Fruit fly (Drosophila melanogaster) whole organism, wandering third instar larva: ENCODE measurements around the gene CycA.

Experiments used
- Abd-B ChIP-seq: fragments of >200 bp; optimal IDR thresholded peaks from 2 replicates; lab custom pipeline; 2017; ENCODE audit warnings: missing biosample characterization, missing genetic modification characterization
- Dfd ChIP-seq: fragments of >200 bp; optimal IDR thresholded peaks from 2 replicates; lab custom pipeline; 2017; ENCODE audit warnings: missing biosample characterization, missing genetic modification characterization
- Dif ChIP-seq: fragments of 200-275, 200-300 bp; sonication (Bioruptor generic); optimal IDR thresholded peaks from 2 replicates; lab custom pipeline; 2018; ENCODE audit warnings: missing biosample characterization, missing genetic modification characterization; ENCODE audit not compliant: partially characterized antibody
- Hnf4 ChIP-seq: fragments of 200-800 bp; sonication (Bioruptor generic); optimal IDR thresholded peaks from 2 replicates; lab custom pipeline; 2016; ENCODE audit warnings: missing biosample characterization, mild to moderate bottlenecking, missing genetic modification characterization
- N ChIP-seq: fragments of >200 bp; optimal IDR thresholded peaks from 2 replicates; lab custom pipeline; 2018; ENCODE audit warnings: missing biosample characterization, missing external identifiers, missing genetic modification characterization
- br ChIP-seq: fragments of 200-800 bp; sonication (Bioruptor generic); optimal IDR thresholded peaks from 2 replicates; lab custom pipeline; 2016; ENCODE audit warnings: missing biosample characterization, missing genetic modification characterization
- dl ChIP-seq, 2 experiments: fragments of 175-275, 200-275 bp in 1 of 2; fragments of 200-275 bp in 1 of 2; sonication (Bioruptor generic); optimal IDR thresholded peaks; lab custom pipeline; 2018; ENCODE audit warnings: mild to moderate bottlenecking in 2 of 2, missing biosample characterization in 2 of 2, missing genetic modification characterization in 2 of 2, moderate library complexity in 2 of 2; ENCODE audit not compliant: partially characterized antibody in 2 of 2, insufficient read depth in 1 of 2
- h ChIP-seq: fragments of 200-800 bp; sonication (Bioruptor generic); optimal IDR thresholded peaks from 3 replicates; lab custom pipeline; 2016; ENCODE audit warnings: missing biosample characterization, mild to moderate bottlenecking, missing genetic modification characterization
- psq ChIP-seq: fragments of 200-800 bp; sonication (Bioruptor generic); optimal IDR thresholded peaks from 3 replicates; lab custom pipeline; 2017; ENCODE audit warnings: missing biosample characterization, mild to moderate bottlenecking, missing genetic modification characterization, moderate library complexity
- tai ChIP-seq: sonication (Bioruptor generic); optimal IDR thresholded peaks from 2 replicates; lab custom pipeline; 2016; ENCODE audit warnings: missing biosample characterization, missing genetic modification characterization
- usp ChIP-seq: fragments of >200 bp; optimal IDR thresholded peaks from 2 replicates; lab custom pipeline; 2017; ENCODE audit warnings: missing biosample characterization, missing genetic modification characterization

DNA sequence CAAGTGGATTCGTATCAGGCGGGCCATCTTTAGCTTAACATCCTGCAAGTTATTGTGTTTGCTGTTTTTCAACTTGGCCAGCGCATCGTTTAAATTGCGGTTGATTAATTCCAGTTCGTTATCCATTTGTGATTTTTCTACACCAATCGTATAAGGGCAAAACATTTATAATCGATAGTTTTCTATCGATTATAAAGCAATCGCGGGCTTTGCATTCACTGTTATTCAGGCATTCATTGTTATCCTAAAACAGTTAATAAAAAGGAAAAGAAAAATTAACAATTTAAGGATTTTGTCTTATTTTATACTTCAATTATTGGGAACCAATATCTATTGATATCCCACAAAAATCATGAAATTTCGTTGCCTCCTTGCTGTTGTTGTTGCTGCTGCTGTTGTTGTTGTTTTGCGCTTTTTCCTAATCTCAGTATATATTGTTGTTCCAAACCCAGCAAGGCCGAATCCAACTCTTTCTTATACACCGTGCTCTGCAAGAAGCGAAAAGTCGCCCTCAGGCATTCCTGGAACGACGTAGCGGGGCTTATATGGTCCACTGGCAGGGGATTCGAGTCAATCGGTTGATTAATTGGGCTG lies 7.7 kb downstream of the CycA start, which contains the start of gene CG32095:
- TF ChIP-seq br (GFP tag; lab: Kevin White, UChicago) (no peak), tai (GFP tag; lab: Kevin White, UChicago) (no peak), h (GFP tag; lab: Kevin White, UChicago) (no peak), N (no peak), Abd-B (no peak), dl (GFP tag; optimal IDR thresholded peaks at IDR 0.05; lab: Kevin White, UChicago; ENCODE audit: insufficient read depth in 1 of 2, partially characterized antibody in 2 of 2) (no peak), psq (GFP tag; lab: Kevin White, UChicago) (no peak), Dif (GFP tag; lab: Kevin White, UChicago) (no peak), Hnf4 (GFP tag; lab: Kevin White, UChicago) (no peak), Dfd (no peak), usp (no peak)
